Worm (Caenorhabditis elegans) whole organism, mixed stage, embryonic: ENCODE measurements around the gene F40F8.4.

Experiments
- elt-1 ChIP-seq: sonication (generic microtip); optimal IDR thresholded peaks from 2 replicates; lab custom pipeline; 2017; ENCODE audit warnings: missing genetic modification characterization, mild to moderate bottlenecking, missing compliant biosample characterization, antibody characterized with exemption, moderate library complexity, borderline replicate concordance; ENCODE audit not compliant: insufficient read depth
- ham-2 ChIP-seq: fragments of 200-800 bp; sonication (Bioruptor generic); optimal IDR thresholded peaks from 2 replicates; lab custom pipeline; 2018; ENCODE audit warnings: mild to moderate bottlenecking, missing genetic modification characterization, missing compliant biosample characterization
- hlh-1 ChIP-seq: fragments of 150-350 bp; optimal IDR thresholded peaks from 2 replicates; lab custom pipeline; 2014; ENCODE audit warnings: missing biosample characterization, missing genetic modification reagents, missing genetic modification characterization
- lin-13 ChIP-seq: fragments of 150-350 bp; optimal IDR thresholded peaks from 2 replicates; lab custom pipeline; 2014; ENCODE audit warnings: missing biosample characterization, missing genetic modification characterization
- mep-1 ChIP-seq: fragments of 150-350 bp; optimal IDR thresholded peaks from 2 replicates; lab custom pipeline; 2017; ENCODE audit warnings: missing biosample characterization, missing genetic modification reagents, missing genetic modification characterization, inconsistent platforms
- nhr-12 ChIP-seq: fragments of 150-350 bp; optimal IDR thresholded peaks from 2 replicates; lab custom pipeline; 2014; ENCODE audit warnings: missing biosample characterization, missing genetic modification characterization
- nhr-237 ChIP-seq: fragments of 150-350 bp; optimal IDR thresholded peaks from 2 replicates; lab custom pipeline; 2014; ENCODE audit warnings: missing biosample characterization, missing genetic modification characterization
- snpc-4 ChIP-seq: fragments of 150-350 bp; optimal IDR thresholded peaks from 2 replicates; lab custom pipeline; 2014; ENCODE audit warnings: missing biosample characterization, missing genetic modification characterization

DNA sequence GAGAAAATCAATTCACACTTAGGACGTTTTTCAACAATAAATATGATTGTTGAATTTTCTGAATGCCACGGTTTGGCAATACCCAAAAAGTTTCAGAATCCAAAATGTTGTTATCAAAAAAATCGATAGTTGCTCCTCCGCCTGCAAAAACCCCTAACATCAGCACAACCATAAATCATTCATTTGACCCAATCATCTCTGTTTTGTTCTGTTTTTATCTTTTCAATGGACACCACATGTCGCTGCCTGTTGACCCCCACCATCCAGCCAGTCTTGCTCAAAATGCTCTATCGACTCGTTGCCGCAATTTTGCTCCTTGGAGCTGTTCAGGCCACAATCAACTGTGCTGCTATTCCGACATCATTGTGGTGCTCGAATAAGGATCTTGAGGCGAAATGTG, 48.0 kb upstream of the F40F8.4 start, which contains the start of gene F37H8.5:
- TF ChIP-seq lin-13 (no peak), ham-2 (no peak), hlh-1 (tag; lab: Kevin White, UChicago) (peak; percentile 68), mep-1 (tag; lab: Kevin White, UChicago) (no peak), snpc-4 (tag; lab: Kevin White, UChicago) (no peak), nhr-12 (tag; lab: Kevin White, UChicago) (no peak), nhr-237 (tag; lab: Kevin White, UChicago) (no peak), elt-1 (tag; lab: Kevin White, UChicago) (no peak)
